Fruit fly (Drosophila melanogaster): ENCODE results near the gene Ogdh.

The Ogdh gene

dm6 chr3L:16986062-16987013, 31.7 kb downstream of the Ogdh start (continued):
- TF ChIP-seq HLH106 (tag; optimal IDR thresholded peaks at IDR 0.05) (peak; percentile 65), h (GFP tag; optimal IDR thresholded peaks at IDR 0.05) (peak; percentile 60)

dm6 chr3L:16987347-16987746, 32.7 kb downstream of the Ogdh start:
- TF ChIP-seq tai (GFP tag; optimal IDR thresholded peaks at IDR 0.05), result no peak
- no peak for TF ChIP-seq Jra (GFP tag; optimal IDR thresholded peaks at IDR 0.05)
- TF ChIP-seq fru (GFP tag; optimal IDR thresholded peaks at IDR 0.05), result no peak
- no peak for TF ChIP-seq h (GFP tag; optimal IDR thresholded peaks at IDR 0.05)
- no peak for TF ChIP-seq Dif (GFP tag; optimal IDR thresholded peaks at IDR 0.05; ENCODE audit: partially characterized antibody)
- TF ChIP-seq usp (GFP tag; optimal IDR thresholded peaks at IDR 0.05), result no peak
- TF ChIP-seq dmrt93B (GFP tag; optimal IDR thresholded peaks at IDR 0.05), result no peak
- no peak for TF ChIP-seq br (GFP tag; optimal IDR thresholded peaks at IDR 0.05)
- no peak for TF ChIP-seq Hr78 (GFP tag; optimal IDR thresholded peaks at IDR 0.05)
- no peak for TF ChIP-seq psq (GFP tag; optimal IDR thresholded peaks at IDR 0.05)
- TF ChIP-seq Mio (GFP tag; optimal IDR thresholded peaks at IDR 0.05), result no peak
- no peak for TF ChIP-seq sv (GFP tag; optimal IDR thresholded peaks at IDR 0.05)

- no peak for TF ChIP-seq brk (GFP tag; optimal IDR thresholded peaks at IDR 0.05)
- TF ChIP-seq CG9705 (GFP tag; optimal IDR thresholded peaks at IDR 0.05), result no peak
- TF ChIP-seq sv (GFP tag; optimal IDR thresholded peaks at IDR 0.05), result no peak
- no peak for TF ChIP-seq usp (GFP tag; optimal IDR thresholded peaks at IDR 0.05)
- no peak for TF ChIP-seq dmrt93B (GFP tag; optimal IDR thresholded peaks at IDR 0.05)
- TF ChIP-seq Abd-B (GFP tag; optimal IDR thresholded peaks at IDR 0.05), result no peak
- TF ChIP-seq CG32264 (GFP tag; optimal IDR thresholded peaks at IDR 0.05), result no peak
- no peak for TF ChIP-seq Hr83 (GFP tag; optimal IDR thresholded peaks at IDR 0.05; ENCODE audit: poor library complexity, severe bottlenecking)
- no peak for TF ChIP-seq Myc (optimal IDR thresholded peaks at IDR 0.05)
- no peak for TF ChIP-seq fru (GFP tag; optimal IDR thresholded peaks at IDR 0.05)
- TF ChIP-seq Hnf4 (GFP tag; optimal IDR thresholded peaks at IDR 0.05), result no peak
- no peak for TF ChIP-seq OdsH (GFP tag; optimal IDR thresholded peaks at IDR 0.05)
- TF ChIP-seq lola (GFP tag; optimal IDR thresholded peaks at IDR 0.05), result no peak
- TF ChIP-seq dsf (GFP tag; optimal IDR thresholded peaks at IDR 0.05; ENCODE audit: borderline replicate concordance), result no peak
- TF ChIP-seq woc (GFP tag; optimal IDR thresholded peaks at IDR 0.05), result no peak
- no peak for TF ChIP-seq GATAd (GFP tag; optimal IDR thresholded peaks at IDR 0.05)
- TF ChIP-seq psq (GFP tag; optimal IDR thresholded peaks at IDR 0.05), result no peak
- no peak for TF ChIP-seq pan (optimal IDR thresholded peaks at IDR 0.05)
- no peak for TF ChIP-seq Rel (GFP tag; optimal IDR thresholded peaks at IDR 0.05)
- TF ChIP-seq Rel (tag; optimal IDR thresholded peaks at IDR 0.05), result no peak
- no peak for TF ChIP-seq h (GFP tag; optimal IDR thresholded peaks at IDR 0.05)
These were observed 33.9 kb downstream of the Ogdh start for dm6 chr3L:16988526-16988925.

dm6 chr3L:16989169-16989568, 34.5 kb downstream of the Ogdh start:
- TF ChIP-seq pan (optimal IDR thresholded peaks at IDR 0.05) (no peak), Myc (optimal IDR thresholded peaks at IDR 0.05) (no peak), Rel (GFP tag; optimal IDR thresholded peaks at IDR 0.05) (no peak), Rel (tag; optimal IDR thresholded peaks at IDR 0.05) (peak; percentile 21), lola (GFP tag; optimal IDR thresholded peaks at IDR 0.05) (no peak), fru (GFP tag; optimal IDR thresholded peaks at IDR 0.05) (peak; percentile 84), dsf (GFP tag; optimal IDR thresholded peaks at IDR 0.05; ENCODE audit: borderline replicate concordance) (no peak), CG9705 (GFP tag; optimal IDR thresholded peaks at IDR 0.05) (peak; percentile 47), foxo (GFP tag; optimal IDR thresholded peaks at IDR 0.05) (peak in 1 of 2 experiments; percentile 80), Mio (GFP tag; optimal IDR thresholded peaks at IDR 0.05) (no peak), rgr (GFP tag; optimal IDR thresholded peaks at IDR 0.05) (peak; percentile 76), Hr78 (GFP tag; optimal IDR thresholded peaks at IDR 0.05) (no peak), dl (GFP tag; optimal IDR thresholded peaks at IDR 0.05; ENCODE audit: insufficient read depth in 1 of 2, partially characterized antibody in 2 of 2) (no peak), usp (GFP tag; optimal IDR thresholded peaks at IDR 0.05) (no peak), OdsH (GFP tag; optimal IDR thresholded peaks at IDR 0.05) (peak; percentile 84), ey (GFP tag; optimal IDR thresholded peaks at IDR 0.05) (peak; percentile 67), woc (GFP tag; optimal IDR thresholded peaks at IDR 0.05) (peak; percentile 73), sage (GFP tag; optimal IDR thresholded peaks at IDR 0.05) (no peak), CrebA (GFP tag; optimal IDR thresholded peaks at IDR 0.05; ENCODE audit: borderline replicate concordance) (no peak), Dfd (GFP tag; optimal IDR thresholded peaks at IDR 0.05) (no peak), Vsx2 (GFP tag; optimal IDR thresholded peaks at IDR 0.05; ENCODE audit: partially characterized antibody) (no peak), Abd-B (GFP tag; optimal IDR thresholded peaks at IDR 0.05) (no peak), psq (GFP tag; optimal IDR thresholded peaks at IDR 0.05) (peak; percentile 81), Jra (GFP tag; optimal IDR thresholded peaks at IDR 0.05) (no peak), GATAd (GFP tag; optimal IDR thresholded peaks at IDR 0.05) (no peak), N (GFP tag; optimal IDR thresholded peaks at IDR 0.05) (no peak), Hnf4 (GFP tag; optimal IDR thresholded peaks at IDR 0.05) (no peak), Sp1 (GFP tag; optimal IDR thresholded peaks at IDR 0.05) (peak; percentile 91), dmrt93B (GFP tag; optimal IDR thresholded peaks at IDR 0.05) (no peak), br (GFP tag; optimal IDR thresholded peaks at IDR 0.05) (peak; percentile 81), h (GFP tag; optimal IDR thresholded peaks at IDR 0.05) (peak; percentile 82), Dif (GFP tag; optimal IDR thresholded peaks at IDR 0.05; ENCODE audit: partially characterized antibody) (no peak), brk (GFP tag; optimal IDR thresholded peaks at IDR 0.05) (no peak), sv (GFP tag; optimal IDR thresholded peaks at IDR 0.05) (no peak), Hr83 (GFP tag; optimal IDR thresholded peaks at IDR 0.05; ENCODE audit: poor library complexity, severe bottlenecking) (no peak), tai (GFP tag; optimal IDR thresholded peaks at IDR 0.05) (no peak)

Data from whole organism, wandering third instar larva.